Fruit fly (Drosophila melanogaster) whole organism: ENCODE results near the gene Ugt304A1.

Experiments
- CG8478 ChIP-seq: fragments of >200 bp; optimal IDR thresholded peaks from 2 replicates; lab custom pipeline; 2018; ENCODE audit warnings: inconsistent platforms
- Dll ChIP-seq: fragments of >200 bp; optimal IDR thresholded peaks from 2 replicates; lab custom pipeline; 2017
- pan ChIP-seq: fragments of >200 bp; optimal IDR thresholded peaks from 2 replicates; lab custom pipeline; 2017
- psq ChIP-seq: fragments of >200 bp; optimal IDR thresholded peaks from 2 replicates; lab custom pipeline; 2017
- usp ChIP-seq: fragments of >200 bp; optimal IDR thresholded peaks from 2 replicates; lab custom pipeline; 2017; ENCODE audit warnings: missing biosample characterization, missing genetic modification characterization, mixed read lengths

DNA sequence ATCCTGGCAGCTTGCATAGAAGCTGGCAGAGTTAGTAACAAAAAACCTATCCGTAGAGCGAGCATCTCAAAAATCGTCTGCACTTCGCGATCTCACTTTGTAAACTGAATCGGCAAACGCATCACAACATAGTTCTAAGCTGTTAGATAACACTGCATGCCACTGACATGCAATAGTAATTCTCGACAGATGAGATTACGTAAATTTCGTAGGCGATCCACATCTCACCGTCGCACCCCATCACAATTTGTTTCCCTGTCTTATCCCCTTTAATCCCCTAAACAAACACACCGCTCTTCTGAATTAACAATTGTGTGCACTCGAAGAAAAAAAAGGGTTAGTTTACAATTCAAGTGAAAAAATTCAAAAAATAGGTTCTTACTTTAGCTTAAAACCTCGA is 5.1 kb downstream of the Ugt304A1 start, which contains the start of gene Ugt35B1:
- TF ChIP-seq Dll (lab: Kevin White, UChicago) (no peak), CG8478 (lab: Kevin White, UChicago) (no peak), usp (no peak), psq (lab: Kevin White, UChicago) (no peak), pan (lab: Kevin White, UChicago) (no peak)
